Fruit fly (Drosophila melanogaster): Measurements from ENCODE around the gene CG18135.

DNA sequence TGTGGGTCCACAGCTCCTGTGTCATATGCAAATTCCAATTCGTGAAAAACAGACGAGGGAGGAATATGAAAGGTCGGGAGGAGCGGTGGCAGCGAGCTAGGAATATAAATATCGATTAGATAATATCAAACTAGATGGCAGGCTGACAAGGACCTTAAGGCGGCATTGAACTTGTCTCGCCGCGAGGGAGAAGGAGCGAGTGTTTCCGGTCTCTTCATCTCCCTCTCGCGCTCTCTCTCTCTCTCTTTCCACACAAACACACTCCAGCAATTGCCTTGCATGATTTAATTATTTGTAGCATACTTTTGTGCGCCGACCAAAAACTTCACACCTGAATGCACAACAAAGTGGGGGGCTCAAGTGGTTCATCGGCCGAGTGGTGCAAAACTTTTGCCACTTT, 51.1 kb downstream of the CG18135 start:
- TF ChIP-seq CTCF (optimal IDR thresholded peaks at IDR 0.05) (peak in 1 of 2 experiments; percentile 11), CG8478 (optimal IDR thresholded peaks at IDR 0.05) (no peak)

All from S2 (cell line).